Fruit fly (Drosophila melanogaster): ENCODE data around the gene beag.
A peak's percentile ranks its signal among the peaks of the same experiment; 100 is the strongest.

The beag gene

DNA sequence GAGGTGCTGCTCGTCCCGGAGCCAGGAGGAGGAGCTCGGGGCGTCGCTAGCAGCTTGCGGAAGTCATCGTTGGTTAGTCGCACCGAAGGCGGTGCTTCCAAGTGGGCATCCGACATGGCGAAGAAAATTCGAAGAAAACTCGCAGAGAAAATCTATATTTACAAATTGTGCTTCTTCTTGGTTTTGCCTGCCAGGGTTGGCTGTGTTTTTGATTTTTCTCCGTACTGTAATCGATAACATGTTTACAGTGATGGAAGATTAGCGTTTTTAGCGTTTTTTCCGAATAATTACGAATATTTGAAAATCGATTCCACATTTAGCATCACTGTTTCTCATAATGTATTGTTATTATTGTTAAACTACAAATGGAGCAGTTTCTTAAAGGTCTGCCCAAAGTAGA lies at the start of gene beag, which contains the start of gene Ada:
TSS of gene beag (minus strand) at position 205 of the 400 bp plus-strand sequence.
TSS of gene Ada (plus strand) at position 310 of the 400 bp plus-strand sequence.
- TF ChIP-seq bab1 (GFP tag; optimal IDR thresholded peaks at IDR 0.05) (peak; percentile 65), CG11617 (GFP tag; optimal IDR thresholded peaks at IDR 0.05) (peak; percentile 26), CG12768 (GFP tag; optimal IDR thresholded peaks at IDR 0.05) (no peak), tj (GFP tag; optimal IDR thresholded peaks at IDR 0.05) (no peak), cic (GFP tag; optimal IDR thresholded peaks at IDR 0.05) (no peak), ovo (GFP tag; optimal IDR thresholded peaks at IDR 0.05) (no peak), Mnt (GFP tag; optimal IDR thresholded peaks at IDR 0.05) (peak; percentile 51), Clk (GFP tag; optimal IDR thresholded peaks at IDR 0.05) (peak; percentile 9), CG1620 (GFP tag; optimal IDR thresholded peaks at IDR 0.05) (no peak), cnc (optimal IDR thresholded peaks at IDR 0.05) (no peak), pad (GFP tag; optimal IDR thresholded peaks at IDR 0.05) (no peak), CG7101 (tag; optimal IDR thresholded peaks at IDR 0.05) (peak; percentile 61), Hr96 (GFP tag; optimal IDR thresholded peaks at IDR 0.05) (no peak), Crg-1 (GFP tag; optimal IDR thresholded peaks at IDR 0.05) (no peak), toe (GFP tag; optimal IDR thresholded peaks at IDR 0.05) (peak; percentile 10), kay (GFP tag; ENCODE audit: borderline replicate concordance) (no peak), CG33017 (tag; optimal IDR thresholded peaks at IDR 0.05) (peak; percentile 48), CG7045 (GFP tag; optimal IDR thresholded peaks at IDR 0.05) (no peak), CG14711 (tag; optimal IDR thresholded peaks at IDR 0.05) (peak; percentile 95), CG5204 (GFP tag; optimal IDR thresholded peaks at IDR 0.05) (no peak)

DNA sequence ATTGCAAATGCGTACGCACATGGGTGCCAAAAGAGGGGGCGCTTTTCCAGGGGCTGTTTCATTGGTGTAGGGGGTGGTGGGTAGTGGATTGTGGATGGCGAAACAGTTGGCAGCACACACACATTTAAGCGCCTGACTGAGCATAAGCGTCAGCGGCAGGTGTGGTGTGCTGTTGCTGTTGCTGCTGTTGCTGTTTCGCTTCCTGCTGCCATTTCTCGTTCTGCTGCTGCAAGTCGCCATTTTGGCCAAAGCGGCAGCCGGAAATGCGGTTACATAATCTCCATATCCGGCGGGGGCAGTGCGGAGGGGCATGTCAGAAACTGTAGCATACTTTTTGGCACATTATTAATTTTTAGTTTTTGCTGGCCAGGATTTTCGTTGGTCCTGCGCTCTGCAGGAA lies 39.9 kb upstream of the beag start:
- no peak for TF ChIP-seq CG11617 (GFP tag; optimal IDR thresholded peaks at IDR 0.05)
- TF ChIP-seq CG14711 (tag; optimal IDR thresholded peaks at IDR 0.05) = no peak
- TF ChIP-seq cnc (optimal IDR thresholded peaks at IDR 0.05) = no peak

DNA sequence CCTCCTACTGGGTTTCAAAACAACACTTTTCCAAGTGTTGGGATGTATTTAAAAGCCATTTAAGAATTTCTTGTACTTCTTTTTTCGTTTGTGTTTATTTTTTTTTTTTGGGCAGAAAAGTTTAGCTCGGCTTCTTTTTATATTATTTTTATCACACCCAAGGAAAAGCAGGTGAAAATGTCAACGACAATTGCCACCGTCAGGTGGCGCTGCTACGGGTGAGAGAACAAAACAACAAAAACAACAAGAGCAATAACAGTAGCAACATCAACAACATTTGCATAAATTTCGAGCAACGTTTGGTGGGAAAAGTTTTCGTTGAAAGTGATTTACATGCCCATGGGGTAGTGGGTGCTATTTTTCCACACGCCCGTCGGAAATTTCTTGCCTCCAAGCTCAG lies 25.4 kb upstream of the beag start:
- TF ChIP-seq bab1 (GFP tag; optimal IDR thresholded peaks at IDR 0.05) (no peak), Hr96 (GFP tag; optimal IDR thresholded peaks at IDR 0.05) (no peak), Clk (GFP tag; optimal IDR thresholded peaks at IDR 0.05) (no peak), kay (GFP tag; ENCODE audit: borderline replicate concordance) (no peak), CG7045 (GFP tag; optimal IDR thresholded peaks at IDR 0.05) (no peak), CG33017 (tag; optimal IDR thresholded peaks at IDR 0.05) (no peak), CG7101 (tag; optimal IDR thresholded peaks at IDR 0.05) (no peak), CG5204 (GFP tag; optimal IDR thresholded peaks at IDR 0.05) (no peak), CG12768 (GFP tag; optimal IDR thresholded peaks at IDR 0.05) (no peak), tj (GFP tag; optimal IDR thresholded peaks at IDR 0.05) (no peak), cic (GFP tag; optimal IDR thresholded peaks at IDR 0.05) (no peak), CG1620 (GFP tag; optimal IDR thresholded peaks at IDR 0.05) (no peak), Mnt (GFP tag; optimal IDR thresholded peaks at IDR 0.05) (no peak), CG11617 (GFP tag; optimal IDR thresholded peaks at IDR 0.05) (no peak)

DNA sequence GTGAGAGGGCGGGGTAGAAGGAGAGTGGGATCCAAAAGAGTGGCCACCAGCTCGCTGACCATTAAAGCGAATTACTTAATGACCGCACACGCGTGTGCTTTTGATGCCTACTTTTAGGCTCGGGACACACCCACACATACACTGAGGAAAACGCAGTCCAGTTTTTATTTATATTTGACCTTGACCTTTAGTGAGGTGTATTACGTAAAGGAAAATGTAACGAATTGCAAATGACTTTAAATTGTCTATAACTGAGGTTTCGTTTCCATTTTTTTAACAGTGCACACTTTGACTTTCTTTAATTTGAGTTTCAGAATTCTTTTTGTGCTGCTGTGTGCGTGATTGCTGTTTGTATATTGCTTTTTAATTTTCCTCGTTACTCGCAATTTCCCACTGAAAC lies 20.4 kb upstream of the beag start:
- TF ChIP-seq cic (GFP tag; optimal IDR thresholded peaks at IDR 0.05) (no peak), tj (GFP tag; optimal IDR thresholded peaks at IDR 0.05) (no peak), Hr96 (GFP tag; optimal IDR thresholded peaks at IDR 0.05) (no peak), Clk (GFP tag; optimal IDR thresholded peaks at IDR 0.05) (no peak), CG12768 (GFP tag; optimal IDR thresholded peaks at IDR 0.05) (no peak), CG1620 (GFP tag; optimal IDR thresholded peaks at IDR 0.05) (no peak), CG7101 (tag; optimal IDR thresholded peaks at IDR 0.05) (no peak), Mnt (GFP tag; optimal IDR thresholded peaks at IDR 0.05) (no peak), CG14711 (tag; optimal IDR thresholded peaks at IDR 0.05) (no peak), CG11617 (GFP tag; optimal IDR thresholded peaks at IDR 0.05) (no peak), cnc (optimal IDR thresholded peaks at IDR 0.05) (no peak), toe (GFP tag; optimal IDR thresholded peaks at IDR 0.05) (no peak), CG5204 (GFP tag; optimal IDR thresholded peaks at IDR 0.05) (no peak)

DNA sequence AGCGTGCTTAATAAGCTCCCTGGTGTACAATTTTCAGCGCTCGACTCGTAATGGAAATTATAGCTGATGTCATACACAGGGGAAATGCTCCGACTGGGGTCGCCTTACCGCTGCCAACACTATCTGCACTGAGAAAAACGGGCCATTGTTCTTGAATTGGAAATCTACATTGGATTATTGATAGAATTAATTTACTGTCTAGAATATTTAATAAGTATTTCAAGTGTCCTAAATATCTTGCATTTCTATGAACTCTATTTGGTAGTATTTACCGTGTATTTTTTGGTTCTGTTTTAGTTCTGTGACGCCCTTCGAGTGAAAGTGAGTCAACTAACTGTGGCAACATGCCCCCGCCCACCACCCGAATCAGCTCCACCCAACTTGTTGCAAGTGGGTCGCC lies 18.5 kb upstream of the beag start:
- no peak for TF ChIP-seq cic (GFP tag; optimal IDR thresholded peaks at IDR 0.05)
- no peak for TF ChIP-seq Crg-1 (GFP tag; optimal IDR thresholded peaks at IDR 0.05)
- no peak for TF ChIP-seq bab1 (GFP tag; optimal IDR thresholded peaks at IDR 0.05)
- TF ChIP-seq CG7101 (tag; optimal IDR thresholded peaks at IDR 0.05) = no peak
- TF ChIP-seq toe (GFP tag; optimal IDR thresholded peaks at IDR 0.05) = no peak
- TF ChIP-seq CG5204 (GFP tag; optimal IDR thresholded peaks at IDR 0.05) = no peak
- no peak for TF ChIP-seq CG14711 (tag; optimal IDR thresholded peaks at IDR 0.05)

DNA sequence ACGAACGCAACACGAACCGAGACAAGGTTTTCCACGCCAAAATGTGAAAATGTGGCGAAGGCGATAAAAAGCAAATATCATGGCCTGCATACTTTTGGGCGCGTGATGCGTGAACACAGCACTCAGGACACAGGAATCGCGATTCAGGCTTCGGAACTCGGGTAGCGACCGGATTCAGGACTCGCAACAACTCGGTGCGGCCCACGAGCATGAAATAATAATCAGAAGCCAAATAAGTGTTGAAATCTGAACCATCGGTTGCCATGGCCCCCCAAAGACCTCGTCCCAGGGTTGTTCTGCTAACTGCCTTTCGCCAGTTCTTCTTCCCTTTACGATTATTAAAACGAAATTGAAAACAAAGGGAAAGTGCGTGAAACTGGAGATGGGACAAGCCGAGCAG lies 17.5 kb upstream of the beag start:
- TF ChIP-seq CG12768 (GFP tag; optimal IDR thresholded peaks at IDR 0.05) (no peak), toe (GFP tag; optimal IDR thresholded peaks at IDR 0.05) (no peak), CG14711 (tag; optimal IDR thresholded peaks at IDR 0.05) (no peak), bab1 (GFP tag; optimal IDR thresholded peaks at IDR 0.05) (no peak), CG7045 (GFP tag; optimal IDR thresholded peaks at IDR 0.05) (no peak), Mnt (GFP tag; optimal IDR thresholded peaks at IDR 0.05) (no peak), tj (GFP tag; optimal IDR thresholded peaks at IDR 0.05) (no peak)

DNA sequence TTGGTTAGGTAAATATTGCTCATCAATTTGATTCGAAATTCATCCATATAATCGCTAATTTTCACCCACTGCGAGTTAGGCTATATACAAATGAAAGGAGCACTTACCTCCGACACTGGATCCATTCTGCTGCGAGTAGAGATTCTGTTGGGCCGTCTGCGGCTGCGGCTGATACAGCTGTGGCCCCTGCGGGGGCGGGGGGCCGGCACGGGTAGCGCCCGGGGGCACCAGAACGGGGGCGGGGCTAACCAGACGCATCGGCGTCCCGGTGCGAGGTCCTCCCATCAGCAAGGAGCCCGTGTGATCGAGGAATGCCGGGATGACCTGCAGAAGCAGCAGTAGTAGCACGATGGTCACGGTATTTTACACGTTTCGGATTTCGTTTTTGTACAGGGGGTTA lies 14.8 kb upstream of the beag start:
- TF ChIP-seq ovo (GFP tag; optimal IDR thresholded peaks at IDR 0.05) = no peak
- no peak for TF ChIP-seq kay (GFP tag; ENCODE audit: borderline replicate concordance)
- no peak for TF ChIP-seq Mnt (GFP tag; optimal IDR thresholded peaks at IDR 0.05)
- TF ChIP-seq CG33017 (tag; optimal IDR thresholded peaks at IDR 0.05) = no peak
- TF ChIP-seq pad (GFP tag; optimal IDR thresholded peaks at IDR 0.05) = no peak
- no peak for TF ChIP-seq CG7045 (GFP tag; optimal IDR thresholded peaks at IDR 0.05)
- no peak for TF ChIP-seq CG1620 (GFP tag; optimal IDR thresholded peaks at IDR 0.05)
- no peak for TF ChIP-seq tj (GFP tag; optimal IDR thresholded peaks at IDR 0.05)
- TF ChIP-seq cic (GFP tag; optimal IDR thresholded peaks at IDR 0.05) = no peak
- no peak for TF ChIP-seq Clk (GFP tag; optimal IDR thresholded peaks at IDR 0.05)
- TF ChIP-seq Crg-1 (GFP tag; optimal IDR thresholded peaks at IDR 0.05) = no peak
- no peak for TF ChIP-seq CG7101 (tag; optimal IDR thresholded peaks at IDR 0.05)
- TF ChIP-seq toe (GFP tag; optimal IDR thresholded peaks at IDR 0.05) = no peak

Data from whole organism, adult.